Fruit fly (Drosophila melanogaster): ENCODE measurements around the gene CG31068.

DNA sequence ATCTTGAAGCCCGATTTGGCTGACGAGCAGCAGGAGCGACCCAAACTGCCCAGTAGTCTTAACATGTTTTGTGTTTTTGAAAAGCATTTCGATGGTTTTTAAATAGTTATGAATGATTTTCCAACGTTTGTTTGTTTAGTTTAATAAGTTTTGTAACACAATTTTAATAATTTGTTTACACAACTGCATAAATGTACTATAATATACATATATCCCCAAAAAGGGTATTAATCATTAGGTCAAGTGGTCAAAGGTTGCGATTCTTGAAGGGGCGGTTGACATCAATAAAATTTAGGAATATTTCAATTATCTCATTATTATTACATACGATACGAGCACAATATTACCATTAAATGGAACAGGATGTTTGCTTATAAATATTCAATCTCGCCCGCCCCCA, 4.1 kb upstream of the CG31068 start, which contains the start of gene CG42814:
- no peak for TF ChIP-seq CG32121 (GFP tag; IDR thresholded peaks at IDR 0.05)
- TF ChIP-seq CG4496 (GFP tag; IDR thresholded peaks at IDR 0.05) = no peak
- no peak for TF ChIP-seq Pif1B (GFP tag; optimal IDR thresholded peaks at IDR 0.05)
- TF ChIP-seq D1 (tag; optimal IDR thresholded peaks at IDR 0.05) = no peak
- no peak for TF ChIP-seq rn (GFP tag; IDR thresholded peaks at IDR 0.05)
- no peak for TF ChIP-seq CG8301 (tag; optimal IDR thresholded peaks at IDR 0.05)
- TF ChIP-seq CG13204 (GFP tag; optimal IDR thresholded peaks at IDR 0.05) = no peak
- TF ChIP-seq CG9948 (tag; optimal IDR thresholded peaks at IDR 0.05) = no peak
- no peak for TF ChIP-seq CG10348 (GFP tag; IDR thresholded peaks at IDR 0.05)
- no peak for TF ChIP-seq EcR (GFP tag; optimal IDR thresholded peaks at IDR 0.05)
- TF ChIP-seq fd96Ca (GFP tag; IDR thresholded peaks at IDR 0.05) = no peak
- no peak for TF ChIP-seq Ets98B (GFP tag; IDR thresholded peaks at IDR 0.05)
- TF ChIP-seq CG12605 (GFP tag; IDR thresholded peaks at IDR 0.05) = no peak
- TF ChIP-seq CG15710 (tag; optimal IDR thresholded peaks at IDR 0.05) = no peak

Measured in whole organism, pupa.